Fruit fly (Drosophila melanogaster) whole organism, embryonic: ENCODE measurements around the gene CG13247.

Experiments
- Awh ChIP-seq: fragments of 200-800 bp; sonication (Bioruptor generic); IDR thresholded peaks from 2 replicates; pipeline ENCODE4, ENCODE4 v1.3.6; 2022; ENCODE audit warnings: missing biosample characterization, missing genetic modification characterization
- Bdp1 ChIP-seq: fragments of 200-800 bp; sonication (Bioruptor generic); optimal IDR thresholded peaks from 3 replicates; lab custom pipeline; 2016; ENCODE audit warnings: missing biosample characterization, missing genetic modification characterization
- C15 ChIP-seq: fragments of 200-800 bp; sonication (Bioruptor generic); IDR thresholded peaks from 3 replicates; pipeline ENCODE4 v1.3.6; 2022; ENCODE audit warnings: missing biosample characterization, missing genetic modification characterization
- CG10321 ChIP-seq: fragments of 200-800 bp; sonication (Bioruptor generic); IDR thresholded peaks from 2 replicates; pipeline ENCODE4 v1.3.6; 2022; ENCODE audit warnings: missing biosample characterization, missing genetic modification characterization
- CG11695 ChIP-seq: fragments of 200-800 bp; sonication (Bioruptor generic); IDR thresholded peaks from 3 replicates; pipeline ENCODE4 v1.3.6; 2022; ENCODE audit warnings: missing biosample characterization, missing genetic modification characterization
- CG12155 ChIP-seq: fragments of 200-800 bp; sonication (Bioruptor generic); optimal IDR thresholded peaks from 3 replicates; lab custom pipeline; 2016; ENCODE audit warnings: missing biosample characterization, missing genetic modification characterization
- CG12236 ChIP-seq: fragments of 200-800 bp; sonication (Bioruptor generic); optimal IDR thresholded peaks from 2 replicates; lab custom pipeline; 2016; ENCODE audit warnings: missing biosample characterization, missing genetic modification characterization
- CG12391 ChIP-seq: fragments of 200-800 bp; sonication (Bioruptor generic); optimal IDR thresholded peaks from 3 replicates; lab custom pipeline; 2018; ENCODE audit warnings: missing biosample characterization, mild to moderate bottlenecking, missing genetic modification characterization, moderate library complexity
- CG12744 ChIP-seq: fragments of 200-800 bp; sonication (Bioruptor generic); optimal IDR thresholded peaks from 2 replicates; lab custom pipeline; 2016; ENCODE audit warnings: missing biosample characterization, missing genetic modification characterization
- CG13296 ChIP-seq: fragments of 200-800 bp; sonication (Bioruptor generic); optimal IDR thresholded peaks from 3 replicates; lab custom pipeline; 2018; ENCODE audit warnings: missing biosample characterization, mild to moderate bottlenecking, missing genetic modification characterization
- CG1647 ChIP-seq: fragments of 200-800 bp; sonication (Bioruptor generic); optimal IDR thresholded peaks from 3 replicates; lab custom pipeline; 2016; ENCODE audit warnings: missing biosample characterization, missing genetic modification characterization
- CG17361 ChIP-seq: fragments of 200-800 bp; sonication (Bioruptor generic); IDR thresholded peaks from 3 replicates; pipeline ENCODE4 v1.3.6; 2022; ENCODE audit warnings: missing biosample characterization, missing genetic modification characterization
- CG1792 ChIP-seq: fragments of 200-800 bp; sonication (Bioruptor generic); optimal IDR thresholded peaks from 2 replicates; lab custom pipeline; 2016; ENCODE audit warnings: missing biosample characterization, missing genetic modification characterization
- CG2202 ChIP-seq: fragments of 200-800 bp; sonication (Bioruptor generic); optimal IDR thresholded peaks from 2 replicates; lab custom pipeline; 2018; ENCODE audit warnings: missing biosample characterization, mild to moderate bottlenecking, missing genetic modification characterization
- CG6654 ChIP-seq: fragments of 200-800 bp; sonication (Bioruptor generic); optimal IDR thresholded peaks from 2 replicates; lab custom pipeline; 2017; ENCODE audit warnings: missing biosample characterization, mild to moderate bottlenecking, missing genetic modification characterization
- CG6765 ChIP-seq: fragments of 200-800 bp; sonication (Bioruptor generic); optimal IDR thresholded peaks from 3 replicates; lab custom pipeline; 2017; ENCODE audit warnings: missing biosample characterization, mild to moderate bottlenecking, missing genetic modification characterization
- CG6813 ChIP-seq: fragments of 200-800 bp; sonication (Bioruptor generic); optimal IDR thresholded peaks from 2 replicates; lab custom pipeline; 2017; ENCODE audit warnings: missing biosample characterization, missing genetic modification characterization, mild to moderate bottlenecking, moderate library complexity, missing genetic modification reagents
- CG6854 ChIP-seq: fragments of 200-800 bp; sonication (Bioruptor generic); optimal IDR thresholded peaks from 3 replicates; lab custom pipeline; 2017; ENCODE audit warnings: missing biosample characterization, mild to moderate bottlenecking, missing genetic modification characterization
- Dbx ChIP-seq: fragments of 200-800 bp; sonication (Bioruptor generic); IDR thresholded peaks from 3 replicates; pipeline ENCODE4 v1.3.6; 2022; ENCODE audit warnings: missing biosample characterization, missing genetic modification characterization
- HHEX ChIP-seq: fragments of 200-800 bp; sonication (Bioruptor generic); optimal IDR thresholded peaks from 3 replicates; lab custom pipeline; 2017; ENCODE audit warnings: missing biosample characterization, mild to moderate bottlenecking, missing genetic modification characterization, missing genetic modification reagents
- Myb ChIP-seq: fragments of 200-800 bp; sonication (Bioruptor generic); optimal IDR thresholded peaks from 2 replicates; lab custom pipeline; 2016; ENCODE audit warnings: missing biosample characterization, missing genetic modification characterization
- Neu2 ChIP-seq: fragments of 200-800 bp; sonication (Bioruptor generic); optimal IDR thresholded peaks from 3 replicates; lab custom pipeline; 2016; ENCODE audit warnings: missing biosample characterization, missing genetic modification characterization, borderline replicate concordance
- Optix ChIP-seq: fragments of 200-800 bp; sonication (Bioruptor generic); IDR thresholded peaks from 3 replicates; pipeline ENCODE4 v1.3.6; 2022; ENCODE audit warnings: missing biosample characterization, missing genetic modification characterization
- PHDP ChIP-seq: fragments of 200-800 bp; sonication (Bioruptor generic); optimal IDR thresholded peaks from 3 replicates; lab custom pipeline; 2018; ENCODE audit warnings: missing biosample characterization, mild to moderate bottlenecking, missing genetic modification characterization, moderate library complexity
- Ptx1 ChIP-seq: fragments of 200-800 bp; sonication (Bioruptor generic); IDR thresholded peaks from 2 replicates; pipeline ENCODE4 v1.3.6; 2022; ENCODE audit warnings: missing biosample characterization, missing genetic modification characterization
- Sox102F ChIP-seq: fragments of 200-800 bp; sonication (Bioruptor generic); optimal IDR thresholded peaks from 2 replicates; lab custom pipeline; 2018; ENCODE audit warnings: missing biosample characterization, mild to moderate bottlenecking, missing genetic modification characterization, moderate library complexity
- Sry-δ ChIP-seq: fragments of 200-800 bp; sonication (Bioruptor generic); optimal IDR thresholded peaks from 2 replicates; lab custom pipeline; 2016; ENCODE audit warnings: missing biosample characterization, missing genetic modification characterization
- Taf1 ChIP-seq: fragments of 200-800 bp; sonication (Bioruptor generic); IDR thresholded peaks from 2 replicates; pipeline ENCODE4 v1.3.6; 2022; ENCODE audit warnings: missing biosample characterization, missing genetic modification characterization
- Vsx1 ChIP-seq: fragments of 200-800 bp; sonication (Bioruptor generic); optimal IDR thresholded peaks from 2 replicates; lab custom pipeline; 2017; ENCODE audit warnings: missing biosample characterization, mild to moderate bottlenecking, missing genetic modification characterization, missing genetic modification reagents
- ap ChIP-seq: fragments of 200-800 bp; sonication (Bioruptor generic); IDR thresholded peaks from 2 replicates; pipeline ENCODE4 v1.3.6; 2022; ENCODE audit warnings: missing biosample characterization, missing genetic modification characterization
- cad ChIP-seq: fragments of >200 bp; optimal IDR thresholded peaks from 2 replicates; lab custom pipeline; 2017; ENCODE audit warnings: missing biosample characterization, missing genetic modification characterization
- cas ChIP-seq: fragments of 200-800 bp; sonication (Bioruptor generic); IDR thresholded peaks from 2 replicates; pipeline ENCODE4 v1.3.6; 2022; ENCODE audit warnings: missing biosample characterization, missing genetic modification characterization
- chn ChIP-seq: fragments of 200-800 bp; sonication (Bioruptor generic); optimal IDR thresholded peaks from 2 replicates; lab custom pipeline; 2016; ENCODE audit warnings: missing biosample characterization, missing genetic modification characterization
- fd102C ChIP-seq: fragments of 200-800 bp; sonication (Bioruptor generic); optimal IDR thresholded peaks from 2 replicates; lab custom pipeline; 2018; ENCODE audit warnings: missing biosample characterization, mild to moderate bottlenecking, missing genetic modification characterization, moderate library complexity
- h ChIP-seq: fragments of >200 bp; optimal IDR thresholded peaks from 2 replicates; lab custom pipeline; 2017
- ham ChIP-seq: fragments of 200-800 bp; sonication (Bioruptor generic); IDR thresholded peaks from 2 replicates; pipeline ENCODE4 v1.3.6; 2022; ENCODE audit warnings: missing biosample characterization, missing genetic modification characterization
- hth ChIP-seq: fragments of >200 bp; optimal IDR thresholded peaks from 2 replicates; lab custom pipeline; 2017; ENCODE audit warnings: inconsistent platforms
- kah ChIP-seq: fragments of 200-800 bp; sonication (Bioruptor generic); optimal IDR thresholded peaks from 2 replicates; lab custom pipeline; 2018; ENCODE audit warnings: missing biosample characterization, mild to moderate bottlenecking, missing genetic modification characterization
- lbe ChIP-seq: fragments of 200-800 bp; sonication (Bioruptor generic); optimal IDR thresholded peaks from 2 replicates; lab custom pipeline; 2016; ENCODE audit warnings: missing biosample characterization, mild to moderate bottlenecking, missing genetic modification characterization
- nmo ChIP-seq: fragments of 200-800 bp; sonication (Bioruptor generic); optimal IDR thresholded peaks from 2 replicates; lab custom pipeline; 2018; ENCODE audit warnings: missing biosample characterization, mild to moderate bottlenecking, missing genetic modification characterization, moderate library complexity
- nom ChIP-seq: fragments of 200-800 bp; sonication (Bioruptor generic); optimal IDR thresholded peaks from 2 replicates; lab custom pipeline; 2017; ENCODE audit warnings: missing biosample characterization, missing genetic modification characterization, mild to moderate bottlenecking, moderate library complexity, missing genetic modification reagents
- otp ChIP-seq: fragments of 200-800 bp; sonication (Bioruptor generic); IDR thresholded peaks from 3 replicates; pipeline ENCODE4, ENCODE4 v1.3.6; 2022; ENCODE audit warnings: missing biosample characterization, missing genetic modification characterization
- peb ChIP-seq: fragments of 200-800 bp; sonication (Bioruptor generic); IDR thresholded peaks from 2 replicates; pipeline ENCODE4 v1.3.6; 2022; ENCODE audit warnings: missing biosample characterization, missing genetic modification characterization
- pros ChIP-seq: fragments of 200-800 bp; sonication (Bioruptor generic); optimal IDR thresholded peaks from 3 replicates; lab custom pipeline; 2019; ENCODE audit warnings: missing biosample characterization, mild to moderate bottlenecking, missing genetic modification characterization, moderate library complexity
- repo ChIP-seq: fragments of 200-800 bp; sonication (Bioruptor generic); optimal IDR thresholded peaks from 2 replicates; lab custom pipeline; 2016; ENCODE audit warnings: missing biosample characterization, missing genetic modification characterization
- sim ChIP-seq: fragments of 200-800 bp; sonication (Bioruptor generic); IDR thresholded peaks from 2 replicates; pipeline ENCODE4 v1.3.6; 2022; ENCODE audit warnings: missing biosample characterization, missing genetic modification characterization
- stwl ChIP-seq: fragments of 200-800 bp; sonication (Bioruptor generic); optimal IDR thresholded peaks from 3 replicates; lab custom pipeline; 2018; ENCODE audit warnings: missing biosample characterization, mild to moderate bottlenecking, missing genetic modification characterization, moderate library complexity
- vnd ChIP-seq: fragments of 200-800 bp; sonication (Bioruptor generic); IDR thresholded peaks from 3 replicates; pipeline ENCODE4 v1.3.6; 2022; ENCODE audit warnings: missing biosample characterization, missing genetic modification characterization; ENCODE audit not compliant: partially characterized antibody
- zen2 ChIP-seq: fragments of 200-800 bp; sonication (Bioruptor generic); IDR thresholded peaks from 3 replicates; pipeline ENCODE4 v1.3.6; 2022; ENCODE audit warnings: missing biosample characterization, missing genetic modification characterization; ENCODE audit not compliant: partially characterized antibody

Gene CG13247

dm6 chr3L:20347762-20348580 lies 22.1 kb upstream of the CG13247 start, which contains the start of the genes Rbbp5 and eRF1 (continued):
- TF ChIP-seq sim (GFP tag; lab: Robert Waterston, UW) (no peak), CG6854 (GFP tag; lab: Kevin White, UChicago) (no peak), CG6765 (GFP tag; lab: Kevin White, UChicago) (no peak), Myb (GFP tag; lab: Kevin White, UChicago) (peak; percentile 18), C15 (peak; percentile 66; the same call in 1 of the 3 replicates), lbe (GFP tag; lab: Kevin White, UChicago) (peak; percentile 43), Taf1 (GFP tag; lab: Robert Waterston, UW) (peak; percentile 70), CG12236 (GFP tag; lab: Kevin White, UChicago) (no peak), CG13296 (peak; percentile 39), nom (GFP tag; lab: Kevin White, UChicago) (peak; percentile 28), zen2 (GFP tag; lab: Robert Waterston, UW) (peak; percentile 80), cad (no peak), CG1792 (no peak), CG2202 (no peak), h (lab: Kevin White, UChicago) (no peak), HHEX (GFP tag; lab: Kevin White, UChicago) (no peak), Optix (peak; percentile 66; the same call in 2 of the 3 replicates), Ptx1 (GFP tag; lab: Robert Waterston, UW) (peak; percentile 81), Dbx (GFP tag; lab: Robert Waterston, UW) (peak; percentile 93), CG17361 (GFP tag; lab: Robert Waterston, UW) (peak; percentile 86), Vsx1 (GFP tag; lab: Kevin White, UChicago) (no peak), nmo (GFP tag; lab: Kevin White, UChicago) (peak; percentile 85), Neu2 (no peak), CG12155 (peak; percentile 78), peb (GFP tag; lab: Robert Waterston, UW) (peak; percentile 49; the same call in 1 of the 2 replicates), CG1647 (peak; percentile 62), CG12391 (tag; lab: Kevin White, UChicago) (peak; percentile 93), Awh (GFP tag; lab: Robert Waterston, UW) (peak; percentile 75), Sry-δ (GFP tag; lab: Kevin White, UChicago) (peak; percentile 94), CG12744 (GFP tag; lab: Kevin White, UChicago) (no peak), CG6654 (GFP tag; lab: Kevin White, UChicago) (no peak), CG10321 (GFP tag; lab: Robert Waterston, UW) (0 out of 2 replicates have a peak, but pooled peaks have one; percentile 31), stwl (tag; lab: Kevin White, UChicago) (peak; percentile 41), otp (GFP tag; lab: Robert Waterston, UW) (peak; percentile 66; the same call in 2 of the 3 replicates), PHDP (peak; percentile 73), hth (lab: Kevin White, UChicago) (no peak), fd102C (GFP tag; lab: Kevin White, UChicago) (no peak), repo (GFP tag; lab: Kevin White, UChicago) (no peak), ham (peak; percentile 47; the same call in 1 of the 2 replicates), Bdp1 (peak; percentile 49), kah (no peak), chn (GFP tag; lab: Kevin White, UChicago) (peak; percentile 71), vnd (peak; percentile 89), ap (GFP tag; lab: Robert Waterston, UW) (peak; percentile 63), cas (GFP tag; lab: Robert Waterston, UW) (peak; percentile 76), CG11695 (GFP tag; lab: Robert Waterston, UW) (0 out of 3 replicates have a peak, but pooled peaks have one; percentile 10), CG6813 (GFP tag; lab: Kevin White, UChicago) (no peak), pros (GFP tag; lab: Kevin White, UChicago) (no peak), Sox102F (GFP tag; lab: Kevin White, UChicago) (no peak)
